Fruit fly (Drosophila melanogaster) whole organism, embryonic: ENCODE measurements around the gene hdly.

Source experiments
- Adf1 ChIP-seq: fragments of 200-800 bp; sonication (Bioruptor generic); IDR thresholded peaks from 2 replicates; pipeline ENCODE4 v1.3.6; 2022; ENCODE audit warnings: missing biosample characterization, missing genetic modification characterization
- Antp ChIP-seq: fragments of 200-800 bp; sonication (Bioruptor generic); optimal IDR thresholded peaks from 3 replicates; lab custom pipeline; 2016; ENCODE audit warnings: missing biosample characterization, missing genetic modification characterization
- Atf6 ChIP-seq: fragments of 200-800 bp; sonication (Bioruptor generic); IDR thresholded peaks from 2 replicates; pipeline ENCODE4 v1.3.6; 2022; ENCODE audit warnings: missing biosample characterization, missing genetic modification characterization
- CG10274 ChIP-seq: fragments of 200-800 bp; sonication (Bioruptor generic); optimal IDR thresholded peaks from 3 replicates; lab custom pipeline; 2017; ENCODE audit warnings: missing biosample characterization, mild to moderate bottlenecking, missing genetic modification characterization
- CG10431 ChIP-seq: fragments of 200-800 bp; sonication (Bioruptor generic); optimal IDR thresholded peaks from 3 replicates; lab custom pipeline; 2018; ENCODE audit warnings: missing biosample characterization, mild to moderate bottlenecking, missing genetic modification characterization
- CG11085 ChIP-seq: fragments of 200-800 bp; sonication (Bioruptor generic); IDR thresholded peaks from 2 replicates; pipeline ENCODE4 v1.3.6; 2022; ENCODE audit warnings: missing biosample characterization, missing genetic modification characterization
- CG12769 ChIP-seq: fragments of 200-800 bp; sonication (Bioruptor generic); optimal IDR thresholded peaks from 2 replicates; lab custom pipeline; 2019; ENCODE audit warnings: missing biosample characterization, mild to moderate bottlenecking, missing genetic modification characterization, moderate library complexity
- CG13123 ChIP-seq: fragments of 200-800 bp; sonication (Bioruptor generic); optimal IDR thresholded peaks from 2 replicates; lab custom pipeline; 2016; ENCODE audit warnings: missing biosample characterization, missing genetic modification characterization
- CG1529 ChIP-seq: fragments of 200-800 bp; sonication (Bioruptor generic); optimal IDR thresholded peaks from 3 replicates; lab custom pipeline; 2018; ENCODE audit warnings: missing biosample characterization, missing genetic modification characterization
- CG1647 ChIP-seq: fragments of 200-800 bp; sonication (Bioruptor generic); optimal IDR thresholded peaks from 3 replicates; lab custom pipeline; 2016; ENCODE audit warnings: missing biosample characterization, missing genetic modification characterization
- CG16815 ChIP-seq: fragments of 200-800 bp; sonication (Bioruptor generic); optimal IDR thresholded peaks from 3 replicates; lab custom pipeline; 2017; ENCODE audit warnings: missing biosample characterization, mild to moderate bottlenecking, missing genetic modification characterization
- CG17186 ChIP-seq: fragments of 200-800 bp; sonication (Bioruptor generic); optimal IDR thresholded peaks from 3 replicates; lab custom pipeline; 2017; ENCODE audit warnings: missing biosample characterization, missing genetic modification reagents, missing genetic modification characterization
- CG1792 ChIP-seq: fragments of 200-800 bp; sonication (Bioruptor generic); optimal IDR thresholded peaks from 2 replicates; lab custom pipeline; 2016; ENCODE audit warnings: missing biosample characterization, missing genetic modification characterization
- CG18599 ChIP-seq: fragments of 200-800 bp; sonication (Bioruptor generic); optimal IDR thresholded peaks from 3 replicates; lab custom pipeline; 2017; ENCODE audit warnings: missing biosample characterization, missing genetic modification characterization, mild to moderate bottlenecking, moderate library complexity, missing genetic modification reagents
- CG30020 ChIP-seq: fragments of 200-800 bp; optimal IDR thresholded peaks from 2 replicates; lab custom pipeline; 2019; ENCODE audit warnings: missing biosample characterization, mild to moderate bottlenecking, missing genetic modification characterization, moderate library complexity
- CG3995 ChIP-seq: fragments of 200-800 bp; sonication (Bioruptor generic); optimal IDR thresholded peaks from 3 replicates; lab custom pipeline; 2016; ENCODE audit warnings: missing biosample characterization, missing genetic modification characterization
- CG43689 ChIP-seq: fragments of 200-800 bp; sonication (Bioruptor generic); IDR thresholded peaks from 2 replicates; pipeline ENCODE4 v1.3.6; 2022; ENCODE audit warnings: missing biosample characterization, missing genetic modification characterization
- CG4820 ChIP-seq: fragments of 200-800 bp; sonication (Bioruptor generic); optimal IDR thresholded peaks from 3 replicates; lab custom pipeline; 2016; ENCODE audit warnings: missing biosample characterization, missing genetic modification characterization
- CG7556 ChIP-seq: fragments of 200-800 bp; sonication (Bioruptor generic); optimal IDR thresholded peaks from 2 replicates; lab custom pipeline; 2017; ENCODE audit warnings: missing biosample characterization, mild to moderate bottlenecking, missing genetic modification characterization
- CG9727 ChIP-seq: fragments of 200-800 bp; sonication (Bioruptor generic); optimal IDR thresholded peaks from 3 replicates; lab custom pipeline; 2017; ENCODE audit warnings: missing biosample characterization, mild to moderate bottlenecking, missing genetic modification characterization
- CG9932 ChIP-seq: fragments of 200-800 bp; sonication (Bioruptor generic); IDR thresholded peaks from 2 replicates; pipeline ENCODE4 v1.3.6; 2022; ENCODE audit warnings: missing biosample characterization, missing genetic modification characterization
- E2f2 ChIP-seq: fragments of 200-800 bp; sonication (Bioruptor generic); IDR thresholded peaks from 2 replicates; pipeline ENCODE4 v1.3.6; 2022; ENCODE audit warnings: missing biosample characterization, missing genetic modification characterization
- H2.0 ChIP-seq: fragments of 200-800 bp; sonication (Bioruptor generic); IDR thresholded peaks from 2 replicates; pipeline ENCODE4 v1.3.6; 2022; ENCODE audit warnings: missing biosample characterization, missing genetic modification characterization
- HLH3B ChIP-seq: fragments of 200-800 bp; sonication (Bioruptor generic); IDR thresholded peaks from 2 replicates; pipeline ENCODE4 v1.3.6; 2022; ENCODE audit warnings: missing biosample characterization, missing genetic modification characterization
- HLHmδ ChIP-seq: fragments of 200-800 bp; sonication (Bioruptor generic); optimal IDR thresholded peaks from 2 replicates; lab custom pipeline; 2018; ENCODE audit warnings: missing biosample characterization, mild to moderate bottlenecking, missing genetic modification characterization, moderate library complexity
- Hey ChIP-seq: fragments of 200-800 bp; sonication (Bioruptor generic); optimal IDR thresholded peaks from 3 replicates; lab custom pipeline; 2018; ENCODE audit warnings: missing biosample characterization, mild to moderate bottlenecking, missing genetic modification characterization
- HmgD ChIP-seq: fragments of 200-800 bp; sonication (Bioruptor generic); optimal IDR thresholded peaks from 3 replicates; lab custom pipeline; 2016; ENCODE audit warnings: missing biosample characterization, missing genetic modification characterization
- Hr78 ChIP-seq, 2 experiments: fragments of 200-800 bp in 1 of 2; fragments of >200 bp in 1 of 2; sonication (Bioruptor generic) in 1 of 2; optimal IDR thresholded peaks; 2 replicates each; lab custom pipeline; 2017 to 2019; ENCODE audit warnings: missing biosample characterization in 2 of 2, missing genetic modification characterization in 2 of 2, mild to moderate bottlenecking in 1 of 2, moderate library complexity in 1 of 2
- Med ChIP-seq: fragments of 200-800 bp; sonication (Bioruptor generic); peaks from one replicate; lab custom pipeline; 2016; ENCODE audit warnings: missing biosample characterization, missing genetic modification characterization, mild to moderate bottlenecking, inconsistent platforms, moderate library complexity
- Mrtf ChIP-seq: fragments of 200-800 bp; sonication (Bioruptor generic); IDR thresholded peaks from 3 replicates; pipeline ENCODE4 v1.3.6; 2022; ENCODE audit warnings: missing biosample characterization, missing genetic modification characterization
- Neu2 ChIP-seq: fragments of 200-800 bp; sonication (Bioruptor generic); optimal IDR thresholded peaks from 3 replicates; lab custom pipeline; 2016; ENCODE audit warnings: missing biosample characterization, missing genetic modification characterization, borderline replicate concordance
- Sox102F ChIP-seq: fragments of 200-800 bp; sonication (Bioruptor generic); optimal IDR thresholded peaks from 2 replicates; lab custom pipeline; 2018; ENCODE audit warnings: missing biosample characterization, mild to moderate bottlenecking, missing genetic modification characterization, moderate library complexity
- ac ChIP-seq: fragments of 200-800 bp; sonication (Bioruptor generic); optimal IDR thresholded peaks from 3 replicates; lab custom pipeline; 2017; ENCODE audit warnings: missing biosample characterization, mild to moderate bottlenecking, missing genetic modification characterization
- aop ChIP-seq: fragments of 200-800 bp; sonication (Bioruptor generic); IDR thresholded peaks from 2 replicates; pipeline ENCODE4 v1.3.6; 2022; ENCODE audit warnings: missing biosample characterization, missing genetic modification characterization
- ash1 ChIP-seq: fragments of 200-800 bp; sonication (Bioruptor generic); optimal IDR thresholded peaks from 2 replicates; lab custom pipeline; 2018; ENCODE audit warnings: missing biosample characterization, mild to moderate bottlenecking, missing genetic modification characterization
- az2 ChIP-seq: fragments of 200-800 bp; sonication (Bioruptor generic); optimal IDR thresholded peaks from 3 replicates; lab custom pipeline; 2016; ENCODE audit warnings: missing biosample characterization, missing genetic modification characterization
- dmrt11E ChIP-seq: fragments of 200-800 bp; sonication (Bioruptor generic); optimal IDR thresholded peaks from 3 replicates; lab custom pipeline; 2018; ENCODE audit warnings: missing biosample characterization, mild to moderate bottlenecking, missing genetic modification characterization, moderate library complexity
- dpn ChIP-seq, 2 experiments: fragments of 200-800 bp; sonication (Bioruptor generic); optimal IDR thresholded peaks; 3 replicates each; lab custom pipeline; 2016; ENCODE audit warnings: missing biosample characterization in 2 of 2, missing genetic modification characterization in 2 of 2
- emc ChIP-seq: fragments of 200-800 bp; sonication (Bioruptor generic); optimal IDR thresholded peaks from 2 replicates; lab custom pipeline; 2016; ENCODE audit warnings: missing biosample characterization, missing genetic modification characterization
- eve ChIP-seq, 2 experiments: fragments of >200 bp; optimal IDR thresholded peaks; 2 replicates each; lab custom pipeline; 2017; ENCODE audit warnings: missing biosample characterization in 2 of 2, missing genetic modification characterization in 2 of 2
- fru ChIP-seq: fragments of >200 bp; optimal IDR thresholded peaks from 2 replicates; lab custom pipeline; 2017
- gem ChIP-seq: fragments of 200-800 bp; sonication (Bioruptor generic); optimal IDR thresholded peaks from 2 replicates; lab custom pipeline; 2019; ENCODE audit warnings: missing biosample characterization, mild to moderate bottlenecking, missing genetic modification characterization, moderate library complexity
- kni ChIP-seq: fragments of 200-800 bp; sonication (Bioruptor generic); optimal IDR thresholded peaks from 3 replicates; lab custom pipeline; 2017; ENCODE audit warnings: mild to moderate bottlenecking, missing biosample characterization, missing genetic modification reagents, missing genetic modification characterization
- nmo ChIP-seq: fragments of 200-800 bp; sonication (Bioruptor generic); optimal IDR thresholded peaks from 2 replicates; lab custom pipeline; 2018; ENCODE audit warnings: missing biosample characterization, mild to moderate bottlenecking, missing genetic modification characterization, moderate library complexity
- nom ChIP-seq: fragments of 200-800 bp; sonication (Bioruptor generic); optimal IDR thresholded peaks from 2 replicates; lab custom pipeline; 2017; ENCODE audit warnings: missing biosample characterization, missing genetic modification characterization, mild to moderate bottlenecking, moderate library complexity, missing genetic modification reagents
- pita ChIP-seq: fragments of 200-800 bp; sonication (Bioruptor generic); optimal IDR thresholded peaks from 2 replicates; lab custom pipeline; 2017; ENCODE audit warnings: missing biosample characterization, mild to moderate bottlenecking, missing genetic modification characterization
- scrt ChIP-seq: fragments of 200-800 bp; sonication (Bioruptor generic); optimal IDR thresholded peaks from 2 replicates; lab custom pipeline; 2018; ENCODE audit warnings: missing biosample characterization, mild to moderate bottlenecking, missing genetic modification characterization, moderate library complexity
- slbo ChIP-seq: fragments of 200-800 bp; sonication (Bioruptor generic); IDR thresholded peaks from 2 replicates; pipeline ENCODE4 v1.3.6; 2022; ENCODE audit warnings: missing biosample characterization, missing genetic modification characterization
- tgo ChIP-seq: fragments of 200-800 bp; sonication (Bioruptor generic); IDR thresholded peaks from 3 replicates; pipeline ENCODE4 v1.3.6; 2022; ENCODE audit warnings: missing biosample characterization, missing genetic modification characterization
- zf30C ChIP-seq: fragments of 200-800 bp; sonication (Bioruptor generic); optimal IDR thresholded peaks from 3 replicates; lab custom pipeline; 2018; ENCODE audit warnings: missing biosample characterization, mild to moderate bottlenecking, missing genetic modification characterization

Gene hdly

DNA sequence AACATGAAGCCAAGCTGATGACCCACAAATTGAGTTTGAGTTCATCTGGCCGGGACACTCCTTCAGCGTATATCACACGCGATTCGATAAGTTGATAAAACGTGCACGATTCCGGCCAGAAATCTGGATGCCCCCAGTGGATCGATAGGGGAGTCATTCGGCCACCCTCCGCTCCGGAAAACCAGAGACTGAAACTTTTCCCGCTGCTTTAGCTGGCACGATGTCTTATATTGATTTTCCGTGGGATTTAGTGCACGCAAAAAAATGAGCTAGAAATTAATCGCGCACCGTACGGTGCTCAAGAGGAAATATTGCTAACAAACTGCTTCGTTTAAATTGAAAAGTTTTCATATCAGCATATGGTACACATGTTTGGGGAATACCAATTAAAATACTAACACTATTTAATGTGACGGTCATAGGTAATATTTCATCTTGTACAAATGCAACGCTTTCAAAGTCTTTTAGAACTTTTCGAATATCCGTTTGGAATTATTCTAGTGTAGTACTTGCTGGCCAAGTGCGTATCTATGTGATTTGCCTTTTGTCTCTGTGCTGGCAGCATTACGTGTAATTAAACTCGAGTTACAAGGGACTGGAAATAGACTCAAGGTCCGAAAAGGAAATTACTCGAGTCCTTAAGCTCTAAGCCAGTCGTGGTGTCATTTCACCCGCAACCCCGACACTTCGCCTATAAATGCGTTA lies 42.0 kb downstream of the hdly start (continued):
- TF ChIP-seq HLHmδ (no peak), Med (GFP tag; lab: Kevin White, UChicago) (peak; percentile 85), Neu2 (no peak), emc (GFP tag; lab: Kevin White, UChicago) (no peak), Antp (GFP tag; lab: Kevin White, UChicago) (no peak), CG10274 (GFP tag; lab: Kevin White, UChicago) (no peak), CG11085 (GFP tag; lab: Robert Waterston, UW) (no peak), eve (GFP tag; optimal IDR thresholded peaks at IDR 0.05; lab: Kevin White, UChicago) (peak in 1 of 2 experiments; percentile 68), E2f2 (GFP tag; lab: Robert Waterston, UW) (no peak), tgo (GFP tag; lab: Robert Waterston, UW) (no peak), fru (lab: Kevin White, UChicago) (no peak), scrt (GFP tag; lab: Kevin White, UChicago) (no peak), gem (tag; lab: Kevin White, UChicago) (peak; percentile 23), Sox102F (peak; percentile 4), CG3995 (GFP tag; lab: Kevin White, UChicago) (no peak), HmgD (GFP tag; lab: Kevin White, UChicago) (no peak), aop (GFP tag; lab: Robert Waterston, UW) (no peak), Adf1 (no peak), nmo (peak; percentile 8), Atf6 (GFP tag; lab: Robert Waterston, UW) (0 out of 2 replicates have a peak, but pooled peaks have one; percentile 19), CG9727 (GFP tag; lab: Kevin White, UChicago) (no peak), az2 (GFP tag; lab: Kevin White, UChicago) (no peak), kni (GFP tag; lab: Kevin White, UChicago) (no peak), CG18599 (GFP tag; lab: Kevin White, UChicago) (peak; percentile 50), CG1647 (no peak), dmrt11E (no peak), CG10431 (GFP tag; lab: Kevin White, UChicago) (no peak), CG17186 (GFP tag; lab: Kevin White, UChicago) (no peak), ash1 (GFP tag; lab: Kevin White, UChicago) (no peak), ac (GFP tag; lab: Kevin White, UChicago) (no peak), Hey (tag; lab: Kevin White, UChicago) (no peak), CG12769 (tag; lab: Kevin White, UChicago) (peak; percentile 7), CG9932 (GFP tag; lab: Robert Waterston, UW) (0 out of 2 replicates have a peak, but pooled peaks have one; percentile 5), Mrtf (GFP tag; lab: Robert Waterston, UW) (no peak), slbo (0 out of 2 replicates have a peak, but pooled peaks have one; percentile 3), dpn (GFP tag; optimal IDR thresholded peaks at IDR 0.05; lab: Kevin White, UChicago) (peak in 1 of 2 experiments; percentile 9), CG1529 (GFP tag; lab: Kevin White, UChicago) (no peak), CG4820 (GFP tag; lab: Kevin White, UChicago) (no peak), zf30C (GFP tag; lab: Kevin White, UChicago) (no peak), Hr78 (GFP tag; optimal IDR thresholded peaks at IDR 0.05; lab: Kevin White, UChicago) (no peak), CG1792 (GFP tag; lab: Kevin White, UChicago) (no peak), CG13123 (GFP tag; lab: Kevin White, UChicago) (no peak), CG16815 (GFP tag; lab: Kevin White, UChicago) (no peak), H2.0 (no peak), CG7556 (GFP tag; lab: Kevin White, UChicago) (peak; percentile 40), nom (GFP tag; lab: Kevin White, UChicago) (no peak), CG30020 (tag; lab: Kevin White, UChicago) (no peak), HLH3B (GFP tag; lab: Robert Waterston, UW) (no peak), pita (GFP tag; lab: Kevin White, UChicago) (no peak), CG43689 (GFP tag; lab: Robert Waterston, UW) (no peak)
